Fruit fly (Drosophila melanogaster) whole organism, embryonic: ENCODE measurements around the gene Ets97D.

Source experiments
- CG10147 ChIP-seq: fragments of 200-800 bp; sonication (Bioruptor generic); optimal IDR thresholded peaks from 2 replicates; lab custom pipeline; 2019; ENCODE audit warnings: missing biosample characterization, mild to moderate bottlenecking, missing genetic modification characterization, moderate library complexity
- CG10274 ChIP-seq: fragments of 200-800 bp; sonication (Bioruptor generic); optimal IDR thresholded peaks from 3 replicates; lab custom pipeline; 2017; ENCODE audit warnings: missing biosample characterization, mild to moderate bottlenecking, missing genetic modification characterization
- CG10654 ChIP-seq: fragments of 200-800 bp; sonication (Bioruptor generic); optimal IDR thresholded peaks from 2 replicates; lab custom pipeline; 2016; ENCODE audit warnings: missing biosample characterization, missing genetic modification characterization
- CG11093 ChIP-seq: fragments of 200-800 bp; sonication (Bioruptor generic); IDR thresholded peaks from 3 replicates; pipeline ENCODE4 v1.3.6; 2022; ENCODE audit warnings: missing biosample characterization, missing genetic modification characterization
- CG12155 ChIP-seq: fragments of 200-800 bp; sonication (Bioruptor generic); optimal IDR thresholded peaks from 3 replicates; lab custom pipeline; 2016; ENCODE audit warnings: missing biosample characterization, missing genetic modification characterization
- CG17361 ChIP-seq: fragments of 200-800 bp; sonication (Bioruptor generic); IDR thresholded peaks from 3 replicates; pipeline ENCODE4 v1.3.6; 2022; ENCODE audit warnings: missing biosample characterization, missing genetic modification characterization
- CG17385 ChIP-seq: fragments of 200-800 bp; sonication (Bioruptor generic); optimal IDR thresholded peaks from 3 replicates; lab custom pipeline; 2018; ENCODE audit warnings: missing biosample characterization, mild to moderate bottlenecking, missing genetic modification characterization
- CG1792 ChIP-seq: fragments of 200-800 bp; sonication (Bioruptor generic); optimal IDR thresholded peaks from 2 replicates; lab custom pipeline; 2016; ENCODE audit warnings: missing biosample characterization, missing genetic modification characterization
- CG18011 ChIP-seq: fragments of 200-800 bp; sonication (Bioruptor generic); optimal IDR thresholded peaks from 2 replicates; lab custom pipeline; 2017; ENCODE audit warnings: missing biosample characterization, missing genetic modification characterization, mild to moderate bottlenecking, moderate library complexity, missing genotype
- CG2116 ChIP-seq: fragments of 200-800 bp; sonication (Bioruptor generic); optimal IDR thresholded peaks from 3 replicates; lab custom pipeline; 2018; ENCODE audit warnings: missing biosample characterization, mild to moderate bottlenecking, missing genetic modification characterization
- CG2129 ChIP-seq: fragments of 200-800 bp; sonication (Bioruptor generic); IDR thresholded peaks from 2 replicates; pipeline ENCODE4 v1.3.6; 2022; ENCODE audit warnings: missing biosample characterization, missing genetic modification characterization; ENCODE audit not compliant: partially characterized antibody
- CG2875 ChIP-seq: fragments of 200-800 bp; sonication (Bioruptor generic); optimal IDR thresholded peaks from 2 replicates; lab custom pipeline; 2017; ENCODE audit warnings: missing biosample characterization, mild to moderate bottlenecking, missing genetic modification characterization, missing genetic modification reagents
- CG32767 ChIP-seq: fragments of 200-800 bp; sonication (Bioruptor generic); IDR thresholded peaks from 2 replicates; pipeline ENCODE4 v1.3.6; 2022; ENCODE audit warnings: missing biosample characterization, missing genetic modification characterization
- CG34224 ChIP-seq: fragments of 200-800 bp; sonication (Bioruptor generic); IDR thresholded peaks from 3 replicates; pipeline ENCODE4 v1.3.6; 2022; ENCODE audit warnings: missing biosample characterization, missing genetic modification characterization; ENCODE audit not compliant: partially characterized antibody
- CG3726 ChIP-seq: fragments of 200-800 bp; sonication (Bioruptor generic); IDR thresholded peaks from 3 replicates; pipeline ENCODE4, ENCODE4 v1.3.6; 2022; ENCODE audit warnings: missing biosample characterization, missing genetic modification characterization
- CG4282 ChIP-seq: fragments of 200-800 bp; sonication (Bioruptor generic); optimal IDR thresholded peaks from 2 replicates; lab custom pipeline; 2016; ENCODE audit warnings: missing biosample characterization, missing genetic modification characterization
- CG6272 ChIP-seq: fragments of 200-800 bp; sonication (Bioruptor generic); IDR thresholded peaks from 2 replicates; pipeline ENCODE4 v1.3.6; 2022; ENCODE audit warnings: missing biosample characterization, missing genetic modification characterization
- CG7987 ChIP-seq: fragments of 200-800 bp; sonication (Bioruptor generic); optimal IDR thresholded peaks from 2 replicates; lab custom pipeline; 2018; ENCODE audit warnings: missing biosample characterization, mild to moderate bottlenecking, missing genetic modification characterization, moderate library complexity
- CG8089 ChIP-seq: fragments of 200-800 bp; sonication (Bioruptor generic); optimal IDR thresholded peaks from 3 replicates; lab custom pipeline; 2016; ENCODE audit warnings: missing biosample characterization, missing genetic modification characterization
- Doc3 ChIP-seq: fragments of 200-800 bp; sonication (Bioruptor generic); IDR thresholded peaks from 3 replicates; pipeline ENCODE4 v1.3.6; 2022; ENCODE audit warnings: missing biosample characterization, missing genetic modification characterization; ENCODE audit not compliant: partially characterized antibody
- Dref ChIP-seq: fragments of 200-800 bp; sonication (Bioruptor generic); IDR thresholded peaks from 2 replicates; pipeline ENCODE4 v1.3.6; 2022; ENCODE audit warnings: missing biosample characterization, missing genetic modification characterization
- ERR ChIP-seq: fragments of 200-800 bp; sonication (Bioruptor generic); optimal IDR thresholded peaks from 2 replicates; lab custom pipeline; 2016; ENCODE audit warnings: missing biosample characterization, missing genetic modification characterization
- Fer1 ChIP-seq: fragments of 200-800 bp; sonication (Bioruptor generic); optimal IDR thresholded peaks from 2 replicates; lab custom pipeline; 2017; ENCODE audit warnings: missing biosample characterization, mild to moderate bottlenecking, missing genetic modification characterization
- Fer3 ChIP-seq: fragments of 200-800 bp; sonication (Bioruptor generic); optimal IDR thresholded peaks from 2 replicates; lab custom pipeline; 2018; ENCODE audit warnings: missing biosample characterization, mild to moderate bottlenecking, missing genetic modification characterization, moderate library complexity
- Kr ChIP-seq: fragments of 200-800 bp; sonication (Bioruptor generic); optimal IDR thresholded peaks from 2 replicates; lab custom pipeline; 2017; ENCODE audit warnings: missing biosample characterization, mild to moderate bottlenecking, missing genetic modification characterization
- NC2β ChIP-seq: fragments of 200-800 bp; sonication (Bioruptor generic); optimal IDR thresholded peaks from 2 replicates; lab custom pipeline; 2016; ENCODE audit warnings: missing biosample characterization, missing genetic modification characterization
- Rfx ChIP-seq: fragments of 200-800 bp; sonication (Bioruptor generic); IDR thresholded peaks from 2 replicates; pipeline ENCODE4 v1.3.6; 2022; ENCODE audit warnings: missing biosample characterization, missing genetic modification characterization
- Usf ChIP-seq: fragments of 200-800 bp; sonication (Bioruptor generic); optimal IDR thresholded peaks from 2 replicates; lab custom pipeline; 2017; ENCODE audit warnings: missing genotype, missing biosample characterization, missing genetic modification characterization
- chn ChIP-seq: fragments of 200-800 bp; sonication (Bioruptor generic); optimal IDR thresholded peaks from 2 replicates; lab custom pipeline; 2016; ENCODE audit warnings: missing biosample characterization, missing genetic modification characterization
- crol ChIP-seq: fragments of 200-800 bp; sonication (Bioruptor generic); IDR thresholded peaks from 2 replicates; pipeline ENCODE4 v1.3.6; 2022; ENCODE audit warnings: missing biosample characterization, missing genetic modification characterization
- dm ChIP-seq: fragments of 200-800 bp; sonication (Bioruptor generic); optimal IDR thresholded peaks from 3 replicates; lab custom pipeline; 2016; ENCODE audit warnings: missing biosample characterization, missing genetic modification characterization
- dmrt11E ChIP-seq: fragments of 200-800 bp; sonication (Bioruptor generic); optimal IDR thresholded peaks from 3 replicates; lab custom pipeline; 2018; ENCODE audit warnings: missing biosample characterization, mild to moderate bottlenecking, missing genetic modification characterization, moderate library complexity
- eve ChIP-seq, 2 experiments: fragments of >200 bp; optimal IDR thresholded peaks; 2 replicates each; lab custom pipeline; 2017; ENCODE audit warnings: missing biosample characterization in 2 of 2, missing genetic modification characterization in 2 of 2
- fu2 ChIP-seq: fragments of 200-800 bp; sonication (Bioruptor generic); optimal IDR thresholded peaks from 2 replicates; lab custom pipeline; 2016; ENCODE audit warnings: missing biosample characterization, missing genetic modification characterization
- gcm ChIP-seq: fragments of 200-800 bp; sonication (Bioruptor generic); optimal IDR thresholded peaks from 2 replicates; lab custom pipeline; 2019; ENCODE audit warnings: missing biosample characterization, mild to moderate bottlenecking, missing genetic modification characterization, moderate library complexity
- gt ChIP-seq: fragments of 200-800 bp; sonication (Bioruptor generic); IDR thresholded peaks from 2 replicates; pipeline ENCODE4 v1.3.6; 2022; ENCODE audit warnings: missing biosample characterization, missing genetic modification characterization
- jigr1 ChIP-seq: fragments of 200-800 bp; sonication (Bioruptor generic); IDR thresholded peaks from 3 replicates; pipeline ENCODE4 v1.3.6; 2022; ENCODE audit warnings: missing biosample characterization, missing genetic modification characterization
- nau ChIP-seq: fragments of 200-800 bp; sonication (Bioruptor generic); optimal IDR thresholded peaks from 3 replicates; lab custom pipeline; 2017; ENCODE audit warnings: missing biosample characterization, mild to moderate bottlenecking, missing genetic modification characterization, missing genetic modification reagents
- pho ChIP-seq: fragments of 200-800 bp; sonication (Bioruptor generic); optimal IDR thresholded peaks from 2 replicates; lab custom pipeline; 2016; ENCODE audit warnings: missing biosample characterization, missing genetic modification characterization
- prd ChIP-seq, 3 experiments: fragments of >200 bp in 2 of 3; fragments of 200-800 bp in 1 of 3; sonication (Bioruptor generic) in 1 of 3; optimal IDR thresholded peaks in 2 of 3; IDR thresholded peaks in 1 of 3; 2 replicates in 2 of 3; 3 replicates in 1 of 3; pipeline versions ENCODE4 v1.3.6 to Lab custom; 2017 to 2022; ENCODE audit warnings: missing biosample characterization in 1 of 3, missing genetic modification characterization in 1 of 3
- salm ChIP-seq: fragments of 200-800 bp; sonication (Bioruptor generic); optimal IDR thresholded peaks from 2 replicates; lab custom pipeline; 2018; ENCODE audit warnings: missing biosample characterization, mild to moderate bottlenecking, missing genetic modification characterization
- so ChIP-seq: fragments of 200-800 bp; sonication (Bioruptor generic); IDR thresholded peaks from 3 replicates; pipeline ENCODE4 v1.3.6; 2022; ENCODE audit warnings: missing biosample characterization, missing genetic modification characterization
- sr ChIP-seq: fragments of 200-800 bp; sonication (Bioruptor generic); IDR thresholded peaks from 3 replicates; pipeline ENCODE4 v1.3.6; 2022; ENCODE audit warnings: missing biosample characterization, missing genetic modification characterization
- stwl ChIP-seq: fragments of 200-800 bp; sonication (Bioruptor generic); optimal IDR thresholded peaks from 3 replicates; lab custom pipeline; 2018; ENCODE audit warnings: missing biosample characterization, mild to moderate bottlenecking, missing genetic modification characterization, moderate library complexity
- tgo ChIP-seq: fragments of 200-800 bp; sonication (Bioruptor generic); IDR thresholded peaks from 3 replicates; pipeline ENCODE4 v1.3.6; 2022; ENCODE audit warnings: missing biosample characterization, missing genetic modification characterization
- unpg ChIP-seq: fragments of 200-800 bp; sonication (Bioruptor generic); optimal IDR thresholded peaks from 3 replicates; lab custom pipeline; 2018; ENCODE audit warnings: missing biosample characterization, mild to moderate bottlenecking, missing genetic modification characterization, moderate library complexity
- wor ChIP-seq: fragments of 200-800 bp; sonication (Bioruptor generic); IDR thresholded peaks from 2 replicates; pipeline ENCODE4 v1.3.6; 2022; ENCODE audit warnings: missing biosample characterization, missing genetic modification characterization
- zfh1 ChIP-seq: fragments of 200-800 bp; sonication (Bioruptor generic); IDR thresholded peaks from 3 replicates; pipeline ENCODE4 v1.3.6; 2022; ENCODE audit warnings: missing biosample characterization, missing genetic modification characterization

The Ets97D gene

DNA sequence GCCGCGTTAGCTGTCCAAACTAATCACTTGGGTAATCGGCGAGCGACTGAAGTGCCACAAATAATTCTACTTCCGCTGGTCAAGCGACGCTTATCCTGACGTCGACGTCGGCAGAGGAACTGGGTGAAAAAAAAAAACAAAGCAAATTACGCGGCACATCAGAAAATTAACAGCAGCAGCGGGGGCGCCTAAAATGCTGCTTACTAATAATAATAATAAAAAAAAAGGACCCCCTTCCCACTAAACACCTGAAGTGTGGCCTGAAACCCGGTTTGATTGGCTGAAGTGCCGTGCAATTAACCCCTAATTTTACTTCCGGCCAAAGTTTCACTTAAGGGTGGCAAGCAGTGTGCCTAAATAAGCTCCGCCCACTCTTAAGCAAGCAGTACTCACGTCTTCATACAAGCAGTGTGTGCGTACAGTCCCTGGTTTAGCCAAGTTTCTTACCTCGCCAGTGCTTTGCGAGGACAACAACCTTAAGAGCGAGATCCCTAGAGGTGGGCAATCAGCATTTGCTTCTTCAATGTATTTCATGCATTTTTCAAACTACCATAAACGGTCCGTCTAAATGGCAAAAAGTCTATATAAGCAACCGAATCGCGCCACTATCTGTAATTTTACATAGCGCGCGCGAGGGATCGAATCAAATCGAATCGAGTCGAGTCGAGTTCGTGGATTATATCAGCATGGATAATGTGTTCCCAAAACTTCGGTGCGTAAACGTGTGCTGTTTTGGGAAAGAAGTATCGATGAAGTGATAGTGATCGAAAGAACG lies 31.4 kb downstream of the Ets97D start, which contains the start of the genes ro and T48 (continued):
- TF ChIP-seq wor (GFP tag; lab: Robert Waterston, UW): no peak
- 0 out of 3 replicates have a peak, but pooled peaks have one; percentile 24 for TF ChIP-seq CG34224
- no peak for TF ChIP-seq CG11093 (GFP tag; lab: Robert Waterston, UW)
- peak; percentile 65 for TF ChIP-seq Fer1 (GFP tag; lab: Kevin White, UChicago)
- peak; percentile 33 for TF ChIP-seq fu2
- no peak for TF ChIP-seq CG3726
- TF ChIP-seq Fer3: peak; percentile 11
- TF ChIP-seq CG8089 (GFP tag; lab: Kevin White, UChicago): peak; percentile 46
- peak; percentile 70 for TF ChIP-seq CG2116 (GFP tag; lab: Kevin White, UChicago)
- TF ChIP-seq CG18011 (GFP tag; lab: Kevin White, UChicago): peak; percentile 29
- no peak; the same call in 2 of the 3 replicates for TF ChIP-seq CG17361 (GFP tag; lab: Robert Waterston, UW)
- no peak for TF ChIP-seq prd (optimal IDR thresholded peaks at IDR 0.05; lab: Kevin White, UChicago)
- no peak; the same call in 2 of the 3 replicates for TF ChIP-seq prd (GFP tag; IDR thresholded peaks at IDR 0.05; lab: Robert Waterston, UW)
- peak; percentile 47 for TF ChIP-seq CG2875 (GFP tag; lab: Kevin White, UChicago)
- peak; percentile 68 for TF ChIP-seq ERR (GFP tag; lab: Kevin White, UChicago)
- peak; percentile 74 for TF ChIP-seq dm (GFP tag; lab: Kevin White, UChicago)
- TF ChIP-seq so (GFP tag; lab: Robert Waterston, UW): peak; percentile 35; the same call in 2 of the 3 replicates
- TF ChIP-seq chn: peak; percentile 95
- TF ChIP-seq salm (tag; lab: Kevin White, UChicago): no peak
- peak; percentile 49 for TF ChIP-seq CG10147 (GFP tag; lab: Kevin White, UChicago)
- TF ChIP-seq tgo (GFP tag; lab: Robert Waterston, UW): peak; percentile 47; the same call in 1 of the 3 replicates
- peak; percentile 70 for TF ChIP-seq CG12155 (GFP tag; lab: Kevin White, UChicago)
- TF ChIP-seq CG10274 (GFP tag; lab: Kevin White, UChicago): no peak
- no peak for TF ChIP-seq gt (GFP tag; lab: Robert Waterston, UW)
- no peak for TF ChIP-seq CG2129 (GFP tag; lab: Robert Waterston, UW)
- TF ChIP-seq Kr: no peak
- TF ChIP-seq CG1792 (GFP tag; lab: Kevin White, UChicago): peak; percentile 9
- TF ChIP-seq CG4282 (GFP tag; lab: Kevin White, UChicago): peak; percentile 84
- 0 out of 3 replicates have a peak, but pooled peaks have one; percentile 21 for TF ChIP-seq Doc3
- no peak for TF ChIP-seq eve (GFP tag; optimal IDR thresholded peaks at IDR 0.05; lab: Kevin White, UChicago)
- peak; percentile 18; the same call in 1 of the 2 replicates for TF ChIP-seq crol (GFP tag; lab: Robert Waterston, UW)
- peak; percentile 42 for TF ChIP-seq CG7987 (GFP tag; lab: Kevin White, UChicago)
- TF ChIP-seq CG17385 (GFP tag; lab: Kevin White, UChicago): peak; percentile 53
- peak; percentile 70 for TF ChIP-seq Rfx (GFP tag; lab: Robert Waterston, UW)
- TF ChIP-seq sr (GFP tag; lab: Robert Waterston, UW): peak; percentile 81; the same call in 2 of the 3 replicates
- peak; percentile 72 for TF ChIP-seq NC2β
- no peak for TF ChIP-seq Usf (GFP tag; lab: Kevin White, UChicago)
- peak; percentile 44 for TF ChIP-seq dmrt11E (tag; lab: Kevin White, UChicago)
- TF ChIP-seq CG6272 (GFP tag; lab: Robert Waterston, UW): peak; percentile 22; the same call in 1 of the 2 replicates
- peak; percentile 15 for TF ChIP-seq unpg (GFP tag; lab: Kevin White, UChicago)
- peak; percentile 53; the same call in 1 of the 3 replicates for TF ChIP-seq zfh1 (GFP tag; lab: Robert Waterston, UW)
- peak; percentile 37 for TF ChIP-seq CG10654
- peak; percentile 69 for TF ChIP-seq pho (GFP tag; lab: Kevin White, UChicago)
- peak; percentile 5 for TF ChIP-seq gcm
- peak; percentile 75 for TF ChIP-seq stwl (tag; lab: Kevin White, UChicago)
- TF ChIP-seq CG32767: no peak
- no peak for TF ChIP-seq jigr1 (GFP tag; lab: Robert Waterston, UW)
- peak; percentile 56 for TF ChIP-seq Dref (GFP tag; lab: Robert Waterston, UW)
- TF ChIP-seq nau (GFP tag; lab: Kevin White, UChicago): no peak
